Fruit fly (Drosophila melanogaster): Measurements from ENCODE around the gene Rbp.

dm6 chr3R:15367477-15367876, 7.0 kb upstream of the Rbp start, which contains the start of gene CG34404:
- no peak for TF ChIP-seq CG8478 (optimal IDR thresholded peaks at IDR 0.05)
- no peak for TF ChIP-seq CTCF (optimal IDR thresholded peaks at IDR 0.05)
